Fruit fly (Drosophila melanogaster): ENCODE data around the gene abd-A.
A peak's percentile ranks its signal among the peaks of the same experiment; 100 is the strongest.

abd-A gene

dm6 chr3R:16869257-16869656 lies 39.4 kb upstream of the abd-A start (continued):
- no peak for TF ChIP-seq tup (GFP tag; optimal IDR thresholded peaks at IDR 0.05)
- no peak for TF ChIP-seq Lim3 (GFP tag; IDR thresholded peaks at IDR 0.05)
- TF ChIP-seq Asciz (GFP tag; optimal IDR thresholded peaks at IDR 0.05) = no peak
- peak; percentile 54 for TF ChIP-seq CG6254 (GFP tag; optimal IDR thresholded peaks at IDR 0.05)
- no peak for TF ChIP-seq CG3838 (GFP tag; optimal IDR thresholded peaks at IDR 0.05)
- TF ChIP-seq slou (GFP tag; optimal IDR thresholded peaks at IDR 0.05) = no peak
- no peak for TF ChIP-seq bigmax (GFP tag; optimal IDR thresholded peaks at IDR 0.05)
- peak; percentile 100 for TF ChIP-seq cg (GFP tag; optimal IDR thresholded peaks at IDR 0.05)
- peak; percentile 97 for TF ChIP-seq Adf1 (GFP tag; IDR thresholded peaks at IDR 0.05)
- TF ChIP-seq usp (GFP tag; optimal IDR thresholded peaks at IDR 0.05) = no peak
- peak; percentile 38 for TF ChIP-seq Dad (GFP tag; optimal IDR thresholded peaks at IDR 0.05)
- TF ChIP-seq CG14965 (GFP tag; optimal IDR thresholded peaks at IDR 0.05; ENCODE audit: borderline replicate concordance) = no peak
- peak; percentile 11 for TF ChIP-seq slp2 (GFP tag; optimal IDR thresholded peaks at IDR 0.05)
- no peak for TF ChIP-seq CG17186 (GFP tag; optimal IDR thresholded peaks at IDR 0.05)
- TF ChIP-seq CG10543 (GFP tag; optimal IDR thresholded peaks at IDR 0.05) = peak; percentile 70
- peak; percentile 68 for TF ChIP-seq Abd-B (GFP tag; optimal IDR thresholded peaks at IDR 0.05)
- no peak for TF ChIP-seq cas (GFP tag; IDR thresholded peaks at IDR 0.05)
- TF ChIP-seq tio (GFP tag; optimal IDR thresholded peaks at IDR 0.05) = peak; percentile 40
- no peak for TF ChIP-seq al (GFP tag; IDR thresholded peaks at IDR 0.05)
- no peak for TF ChIP-seq Hr78 (GFP tag; optimal IDR thresholded peaks at IDR 0.05)
- peak; percentile 53 for TF ChIP-seq bcd (GFP tag; optimal IDR thresholded peaks at IDR 0.05)
- no peak for TF ChIP-seq Tbp (GFP tag; optimal IDR thresholded peaks at IDR 0.05)
- TF ChIP-seq lbe (GFP tag; optimal IDR thresholded peaks at IDR 0.05) = no peak
- TF ChIP-seq CG6813 (GFP tag; optimal IDR thresholded peaks at IDR 0.05) = no peak
- no peak for TF ChIP-seq cwo (GFP tag; optimal IDR thresholded peaks at IDR 0.05)
- TF ChIP-seq prd (optimal IDR thresholded peaks at IDR 0.05) = no peak
- TF ChIP-seq prd (GFP tag; IDR thresholded peaks at IDR 0.05) = peak; percentile 76; the same call in 2 of the 3 replicates
- TF ChIP-seq CG17829 (tag; optimal IDR thresholded peaks at IDR 0.05) = peak; percentile 72
- TF ChIP-seq Fer1 (GFP tag; optimal IDR thresholded peaks at IDR 0.05) = no peak
- no peak for TF ChIP-seq BEAF-32 (GFP tag; optimal IDR thresholded peaks at IDR 0.05)
- TF ChIP-seq CG16815 (GFP tag; optimal IDR thresholded peaks at IDR 0.05) = peak; percentile 46
- peak; percentile 80 for TF ChIP-seq Ets97D (GFP tag; optimal IDR thresholded peaks at IDR 0.05)
- TF ChIP-seq Atf-2 (GFP tag; optimal IDR thresholded peaks at IDR 0.05) = peak; percentile 47
- no peak for TF ChIP-seq Fer2 (tag; optimal IDR thresholded peaks at IDR 0.05)
- TF ChIP-seq Hand (GFP tag; optimal IDR thresholded peaks at IDR 0.05) = no peak
- no peak for TF ChIP-seq salm (tag; optimal IDR thresholded peaks at IDR 0.05)
- TF ChIP-seq Dref (GFP tag; IDR thresholded peaks at IDR 0.05) = no peak
- TF ChIP-seq h (optimal IDR thresholded peaks at IDR 0.05) = no peak
- TF ChIP-seq CG6683 (GFP tag; optimal IDR thresholded peaks at IDR 0.05) = no peak
- no peak for TF ChIP-seq hbn (GFP tag; IDR thresholded peaks at IDR 0.05; ENCODE audit: partially characterized antibody)
- TF ChIP-seq maf-S (GFP tag; optimal IDR thresholded peaks at IDR 0.05) = peak; percentile 32
- TF ChIP-seq zfh1 (GFP tag; IDR thresholded peaks at IDR 0.05) = peak; percentile 88
- no peak for TF ChIP-seq CG1792 (GFP tag; optimal IDR thresholded peaks at IDR 0.05)
- TF ChIP-seq Blimp-1 (GFP tag; optimal IDR thresholded peaks at IDR 0.05) = peak; percentile 37
- TF ChIP-seq CG9876 (GFP tag; optimal IDR thresholded peaks at IDR 0.05) = peak; percentile 25
- peak; percentile 93 for TF ChIP-seq CG32767 (GFP tag; IDR thresholded peaks at IDR 0.05)
- TF ChIP-seq D (optimal IDR thresholded peaks at IDR 0.05) = peak; percentile 61
- TF ChIP-seq D (GFP tag; optimal IDR thresholded peaks at IDR 0.05) = peak; percentile 16
- TF ChIP-seq CG18262 (tag; optimal IDR thresholded peaks at IDR 0.05) = peak; percentile 54
- peak; percentile 12 for TF ChIP-seq lab (GFP tag; optimal IDR thresholded peaks at IDR 0.05)
- TF ChIP-seq NC2α (GFP tag; optimal IDR thresholded peaks at IDR 0.05) = peak; percentile 8
- TF ChIP-seq CG11398 (GFP tag; optimal IDR thresholded peaks at IDR 0.05) = no peak
